Worm (Caenorhabditis elegans) whole organism, midembryonic: Measurements from ENCODE around the gene eif-2Bepsilon.

Experiments
- T22C8.4 ChIP-seq: fragments of 200-800 bp; sonication (Bioruptor generic); IDR thresholded peaks from 2 replicates; pipeline ENCODE4 v1.3.6; 2022; ENCODE audit warnings: missing genetic modification characterization, missing compliant biosample characterization
- flt-1 ChIP-seq: fragments of 200-800 bp; sonication (Bioruptor generic); IDR thresholded peaks from 2 replicates; pipeline ENCODE4 v1.3.6; 2022; ENCODE audit warnings: missing genetic modification characterization, missing compliant biosample characterization
- klf-2 ChIP-seq: fragments of 200-800 bp; sonication (Bioruptor generic); conservative IDR thresholded peaks from 2 replicates; pipeline ENCODE4 v1.3.6; 2022; ENCODE audit warnings: missing genetic modification reagents, missing genetic modification characterization, missing compliant biosample characterization
- med-1 ChIP-seq: sonication (generic microtip); optimal IDR thresholded peaks from 2 replicates; lab custom pipeline; 2017; ENCODE audit warnings: missing genetic modification characterization, mild to moderate bottlenecking, missing compliant biosample characterization, antibody characterized with exemption, missing genetic modification reagents; ENCODE audit not compliant: insufficient read depth
- ref-1 ChIP-seq: fragments of 200-800 bp; sonication (Bioruptor generic); conservative IDR thresholded peaks from 2 replicates; pipeline ENCODE4 v1.3.6; 2022; ENCODE audit warnings: missing genetic modification reagents, missing genetic modification characterization, missing compliant biosample characterization
- tab-1 ChIP-seq: fragments of 200-800 bp; sonication (Bioruptor generic); IDR thresholded peaks from 2 replicates; pipeline ENCODE4 v1.3.6; 2022; ENCODE audit warnings: missing genetic modification characterization, missing compliant biosample characterization
- ztf-23 ChIP-seq: fragments of 200-800 bp; sonication (Bioruptor generic); IDR thresholded peaks from 2 replicates; pipeline ENCODE4 v1.3.6; 2022; ENCODE audit warnings: missing genetic modification reagents, missing genetic modification characterization, missing compliant biosample characterization
- ztf-29 ChIP-seq: fragments of 200-800 bp; sonication (Bioruptor generic); IDR thresholded peaks from 2 replicates; pipeline ENCODE4 v1.3.6; 2022; ENCODE audit warnings: missing genetic modification reagents, missing genetic modification characterization, missing compliant biosample characterization

- TF ChIP-seq flt-1 (GFP tag; lab: Robert Waterston, UW) = no peak
- no peak for TF ChIP-seq klf-2 (GFP tag; lab: Robert Waterston, UW)
- TF ChIP-seq ref-1 (GFP tag; lab: Robert Waterston, UW) = no peak
- 0 out of 2 replicates have a peak, but pooled peaks have one; percentile 20 for TF ChIP-seq ztf-23 (GFP tag; lab: Robert Waterston, UW)
- no peak for TF ChIP-seq T22C8.4 (GFP tag; lab: Robert Waterston, UW)
- TF ChIP-seq med-1 (GFP tag; lab: Kevin White, UChicago) = no peak
- no peak for TF ChIP-seq tab-1
- TF ChIP-seq ztf-29 (GFP tag; lab: Robert Waterston, UW) = no peak
Observed at ce11 chrII:8639553-8639952, 22.1 kb upstream of the eif-2Bepsilon start.
